Worm (Caenorhabditis elegans) whole organism, young adult: Measurements from ENCODE around the gene lin-31.

Experiments
- B0336.3 ChIP-seq: fragments of 200-800 bp; sonication (Bioruptor generic); IDR thresholded peaks from 2 replicates; pipeline ENCODE4 v1.3.6; 2022; ENCODE audit warnings: missing genetic modification characterization, missing compliant biosample characterization
- F22D6.2 ChIP-seq: sonication (generic microtip); optimal IDR thresholded peaks from 2 replicates; lab custom pipeline; 2016; ENCODE audit warnings: mild to moderate bottlenecking, missing genetic modification characterization, missing compliant biosample characterization
- F39B2.1 ChIP-seq: fragments of 200-800 bp; sonication (Bioruptor generic); IDR thresholded peaks from 2 replicates; pipeline ENCODE4 v1.3.6; 2022; ENCODE audit warnings: missing genetic modification reagents, missing genetic modification characterization, missing compliant biosample characterization
- F49E8.2 ChIP-seq: sonication (generic microtip); optimal IDR thresholded peaks from 3 replicates; lab custom pipeline; 2017; ENCODE audit warnings: missing genetic modification characterization, mild to moderate bottlenecking, missing compliant biosample characterization, antibody characterized with exemption, moderate library complexity; ENCODE audit not compliant: insufficient read depth
- F52B5.7 ChIP-seq: sonication (generic microtip); optimal IDR thresholded peaks from 2 replicates; lab custom pipeline; 2016; ENCODE audit warnings: mild to moderate bottlenecking, missing genetic modification characterization, missing compliant biosample characterization
- F55B11.4 ChIP-seq: sonication (generic microtip); optimal IDR thresholded peaks from 2 replicates; lab custom pipeline; 2016; ENCODE audit warnings: missing compliant biosample characterization, missing genetic modification characterization, borderline replicate concordance; ENCODE audit not compliant: insufficient read depth
- F57A8.1 ChIP-seq: fragments of 200-800 bp; sonication (Bioruptor generic); optimal IDR thresholded peaks from 2 replicates; lab custom pipeline; 2018; ENCODE audit warnings: mild to moderate bottlenecking, missing genetic modification characterization, moderate library complexity, missing compliant biosample characterization
- K11D2.4 ChIP-seq: fragments of 200-800 bp; sonication (Bioruptor generic); IDR thresholded peaks from 2 replicates; pipeline ENCODE4 v1.3.6; 2022; ENCODE audit warnings: missing genetic modification reagents, missing genetic modification characterization, missing compliant biosample characterization
- T26A5.8 ChIP-seq: sonication (generic microtip); optimal IDR thresholded peaks from 2 replicates; lab custom pipeline; 2016; ENCODE audit warnings: missing genetic modification characterization, missing compliant biosample characterization
- Y53F4B.3 ChIP-seq: fragments of 200-800 bp; sonication (Bioruptor generic); IDR thresholded peaks from 2 replicates; pipeline ENCODE4 v1.3.6; 2022; ENCODE audit warnings: missing genetic modification reagents, missing genetic modification characterization, missing compliant biosample characterization
- Y67H2A.10 ChIP-seq: fragments of 200-800 bp; sonication (Bioruptor generic); conservative IDR thresholded peaks from 2 replicates; pipeline ENCODE4 v1.3.6; 2022; ENCODE audit warnings: missing genetic modification reagents, missing genetic modification characterization, missing compliant biosample characterization
- Y95B8A.8 ChIP-seq: fragments of 200-800 bp; sonication (Bioruptor generic); IDR thresholded peaks from 2 replicates; pipeline ENCODE4 v1.3.6; 2022; ENCODE audit warnings: missing genetic modification reagents, missing genetic modification characterization, missing compliant biosample characterization
- ZK185.1 ChIP-seq: sonication (generic microtip); optimal IDR thresholded peaks from 2 replicates; lab custom pipeline; 2016; ENCODE audit warnings: mild to moderate bottlenecking, missing genetic modification characterization, missing compliant biosample characterization; ENCODE audit not compliant: poor library complexity, severe bottlenecking
- akir-1 ChIP-seq: fragments of 200-800 bp; sonication (Bioruptor generic); optimal IDR thresholded peaks from 2 replicates; lab custom pipeline; 2018; ENCODE audit warnings: mild to moderate bottlenecking, missing genetic modification characterization, moderate library complexity, missing compliant biosample characterization
- attf-5 ChIP-seq: fragments of 200-800 bp; sonication (Bioruptor generic); optimal IDR thresholded peaks from 2 replicates; lab custom pipeline; 2018; ENCODE audit warnings: mild to moderate bottlenecking, missing genetic modification characterization, missing compliant biosample characterization
- bed-1 ChIP-seq: fragments of 200-800 bp; sonication (Bioruptor generic); IDR thresholded peaks from 2 replicates; pipeline ENCODE4 v1.3.6; 2022; ENCODE audit warnings: missing genetic modification reagents, missing genetic modification characterization, missing compliant biosample characterization
- ceh-100 ChIP-seq: fragments of 200-800 bp; sonication (Bioruptor generic); IDR thresholded peaks from 2 replicates; pipeline ENCODE4 v1.3.6; 2022; ENCODE audit warnings: missing genetic modification reagents, missing genetic modification characterization, missing compliant biosample characterization
- ceh-27 ChIP-seq: fragments of 200-800 bp; sonication (Bioruptor generic); optimal IDR thresholded peaks from 2 replicates; lab custom pipeline; 2018; ENCODE audit warnings: mild to moderate bottlenecking, missing genetic modification characterization, moderate library complexity, missing compliant biosample characterization
- die-1 ChIP-seq: sonication (generic microtip); optimal IDR thresholded peaks from 2 replicates; lab custom pipeline; 2016; ENCODE audit warnings: missing genotype, mild to moderate bottlenecking, missing genetic modification characterization, missing compliant biosample characterization
- dpl-1 ChIP-seq: fragments of 150-350 bp; optimal IDR thresholded peaks from 2 replicates; lab custom pipeline; 2014; ENCODE audit warnings: missing biosample characterization, missing genetic modification reagents, missing genetic modification characterization
- egrh-3 ChIP-seq: fragments of 200-800 bp; sonication (Bioruptor generic); IDR thresholded peaks from 2 replicates; pipeline ENCODE4 v1.3.6; 2022; ENCODE audit warnings: missing genetic modification reagents, missing genetic modification characterization, missing compliant biosample characterization
- hmg-20 ChIP-seq: fragments of 200-800 bp; sonication (Bioruptor generic); IDR thresholded peaks from 2 replicates; pipeline ENCODE4 v1.3.6; 2022; ENCODE audit warnings: missing genetic modification reagents, missing genetic modification characterization, missing compliant biosample characterization
- lag-1 ChIP-seq: fragments of 200-800 bp; sonication (Bioruptor generic); IDR thresholded peaks from 2 replicates; pipeline ENCODE4 v1.3.6; 2022; ENCODE audit warnings: missing genetic modification reagents, missing genetic modification characterization, missing compliant biosample characterization
- let-526 ChIP-seq: fragments of 200-800 bp; sonication (Bioruptor generic); IDR thresholded peaks from 2 replicates; pipeline ENCODE4 v1.3.6; 2022; ENCODE audit warnings: missing genetic modification reagents, missing genetic modification characterization, missing compliant biosample characterization
- lin-26 ChIP-seq: fragments of 200-800 bp; sonication (Bioruptor generic); IDR thresholded peaks from 2 replicates; pipeline ENCODE4 v1.3.6; 2022; ENCODE audit warnings: missing genetic modification reagents, missing genetic modification characterization, missing compliant biosample characterization
- lin-35 ChIP-seq, 3 experiments: fragments of 150-350 bp in 2 of 3; sonication (generic microtip) in 1 of 3; optimal IDR thresholded peaks; 2 replicates each; lab custom pipeline; 2014 to 2018; ENCODE audit warnings: missing biosample characterization in 3 of 3, missing genetic modification characterization in 3 of 3, missing genetic modification reagents in 3 of 3
- lin-40 ChIP-seq: sonication (generic microtip); optimal IDR thresholded peaks from 2 replicates; lab custom pipeline; 2016; ENCODE audit warnings: missing genetic modification characterization, mild to moderate bottlenecking, missing compliant biosample characterization, missing genotype, missing genetic modification reagents
- lir-1 ChIP-seq: fragments of 200-800 bp; sonication (Bioruptor generic); conservative IDR thresholded peaks from 2 replicates; pipeline ENCODE4 v1.3.6; 2022; ENCODE audit warnings: missing genetic modification reagents, missing genetic modification characterization, missing compliant biosample characterization
- lsl-1 ChIP-seq: fragments of 200-800 bp; sonication (Bioruptor generic); optimal IDR thresholded peaks from 2 replicates; lab custom pipeline; 2018; ENCODE audit warnings: mild to moderate bottlenecking, missing genetic modification characterization, moderate library complexity, missing compliant biosample characterization
- madf-3 ChIP-seq: fragments of 200-800 bp; sonication (Bioruptor generic); IDR thresholded peaks from 2 replicates; pipeline ENCODE4 v1.3.6; 2022; ENCODE audit warnings: missing genetic modification reagents, missing genetic modification characterization, missing compliant biosample characterization
- mcd-1 ChIP-seq: fragments of 200-800 bp; sonication (Bioruptor generic); IDR thresholded peaks from 2 replicates; pipeline ENCODE4 v1.3.6; 2022; ENCODE audit warnings: missing genetic modification reagents, missing genetic modification characterization, missing compliant biosample characterization
- nfyb-1 ChIP-seq: fragments of 200-800 bp; sonication (Bioruptor generic); IDR thresholded peaks from 2 replicates; pipeline ENCODE4 v1.3.6; 2022; ENCODE audit warnings: missing genetic modification reagents, missing genetic modification characterization, missing compliant biosample characterization
- nhr-120 ChIP-seq: fragments of 200-800 bp; sonication (Bioruptor generic); IDR thresholded peaks from 2 replicates; pipeline ENCODE4 v1.3.6; 2022; ENCODE audit warnings: missing genetic modification characterization, missing compliant biosample characterization
- nhr-27 ChIP-seq: fragments of 200-800 bp; sonication (Bioruptor generic); optimal IDR thresholded peaks from 2 replicates; lab custom pipeline; 2018; ENCODE audit warnings: mild to moderate bottlenecking, missing genetic modification characterization, moderate library complexity, missing compliant biosample characterization
- rpc-1 ChIP-seq, 2 experiments: fragments of 150-350 bp in 1 of 2; sonication (generic microtip) in 1 of 2; optimal IDR thresholded peaks; 2 replicates each; lab custom pipeline; 2014 to 2018; ENCODE audit warnings: missing biosample characterization in 1 of 2, missing genetic modification characterization in 1 of 2, missing genetic modification reagents in 1 of 2, missing genotype in 1 of 2
- sea-2 ChIP-seq: fragments of 200-800 bp; sonication (Bioruptor generic); IDR thresholded peaks from 2 replicates; pipeline ENCODE4 v1.3.6; 2022; ENCODE audit warnings: missing genetic modification characterization, missing compliant biosample characterization
- snpc-1.1 ChIP-seq: sonication (generic microtip); optimal IDR thresholded peaks from 2 replicates; lab custom pipeline; 2017; ENCODE audit warnings: missing genetic modification characterization, mild to moderate bottlenecking, missing compliant biosample characterization, antibody characterized with exemption, moderate library complexity, missing genotype, missing genetic modification reagents; ENCODE audit not compliant: insufficient read depth
- somi-1 ChIP-seq: fragments of 200-800 bp; sonication (Bioruptor generic); optimal IDR thresholded peaks from 2 replicates; lab custom pipeline; 2018; ENCODE audit warnings: mild to moderate bottlenecking, missing genetic modification characterization, missing compliant biosample characterization
- sptf-2 ChIP-seq: fragments of 200-800 bp; sonication (Bioruptor generic); optimal IDR thresholded peaks from 2 replicates; lab custom pipeline; 2018; ENCODE audit warnings: mild to moderate bottlenecking, missing genetic modification characterization, missing compliant biosample characterization
- unc-130 ChIP-seq: sonication (generic microtip); optimal IDR thresholded peaks from 2 replicates; lab custom pipeline; 2016; ENCODE audit warnings: missing genetic modification reagents, missing genetic modification characterization, missing compliant biosample characterization
- xnd-1 ChIP-seq: sonication (generic microtip); optimal IDR thresholded peaks from 2 replicates; lab custom pipeline; 2016; ENCODE audit warnings: missing genotype, missing genetic modification reagents, missing genetic modification characterization, missing compliant biosample characterization
- ztf-22 ChIP-seq: fragments of 200-800 bp; sonication (Bioruptor generic); optimal IDR thresholded peaks from 2 replicates; lab custom pipeline; 2018; ENCODE audit warnings: mild to moderate bottlenecking, missing genetic modification characterization, moderate library complexity, missing compliant biosample characterization
- ztf-26 ChIP-seq: sonication (generic microtip); optimal IDR thresholded peaks from 2 replicates; lab custom pipeline; 2017; ENCODE audit warnings: missing genetic modification characterization, missing compliant biosample characterization
- ztf-3 ChIP-seq: fragments of 200-800 bp; sonication (Bioruptor generic); optimal IDR thresholded peaks from 2 replicates; lab custom pipeline; 2018; ENCODE audit warnings: mild to moderate bottlenecking, missing genetic modification characterization, missing compliant biosample characterization

Gene lin-31

ce11 chrII:3960276-3960675 is 22.1 kb upstream of the lin-31 start:
- no peak for TF ChIP-seq nhr-27 (tag; lab: Kevin White, UChicago)
- TF ChIP-seq nhr-120 (GFP tag; lab: Robert Waterston, UW): no peak
- peak; percentile 18 for TF ChIP-seq ceh-27 (GFP tag; lab: Kevin White, UChicago)
- no peak for TF ChIP-seq die-1 (tag; lab: Kevin White, UChicago)
- TF ChIP-seq lin-40 (tag; lab: Kevin White, UChicago): no peak
- TF ChIP-seq xnd-1 (tag; lab: Kevin White, UChicago): no peak
- TF ChIP-seq lag-1 (GFP tag; lab: Robert Waterston, UW): no peak
- no peak for TF ChIP-seq Y95B8A.8 (GFP tag; lab: Robert Waterston, UW)
- TF ChIP-seq F49E8.2: no peak
- no peak for TF ChIP-seq B0336.3 (GFP tag; lab: Robert Waterston, UW)
- no peak for TF ChIP-seq lir-1
- TF ChIP-seq let-526 (GFP tag; lab: Robert Waterston, UW): no peak
- no peak for TF ChIP-seq egrh-3 (GFP tag; lab: Robert Waterston, UW)
- TF ChIP-seq F52B5.7 (tag; lab: Kevin White, UChicago): no peak
- no peak for TF ChIP-seq bed-1 (GFP tag; lab: Robert Waterston, UW)
- peak in 1 of 3 experiments; percentile 7 for TF ChIP-seq lin-35 (GFP tag; optimal IDR thresholded peaks at IDR 0.05; lab: Kevin White, UChicago)
- no peak for TF ChIP-seq attf-5 (GFP tag; lab: Kevin White, UChicago)
- TF ChIP-seq, all 124 proteins: peak for 2

ce11 chrII:3961256-3961655 is 21.1 kb upstream of the lin-31 start:
- TF ChIP-seq mcd-1 (no peak), ceh-100 (no peak), somi-1 (GFP tag; lab: Kevin White, UChicago) (no peak), dpl-1 (GFP tag; lab: Kevin White, UChicago) (no peak)

- TF ChIP-seq lin-26 (GFP tag; lab: Robert Waterston, UW) (0 out of 2 replicates have a peak, but pooled peaks have one; percentile 32), madf-3 (GFP tag; lab: Robert Waterston, UW) (no peak), K11D2.4 (GFP tag; lab: Robert Waterston, UW) (no peak), Y53F4B.3 (no peak), sea-2 (GFP tag; lab: Robert Waterston, UW) (peak; percentile 11; the same call in 1 of the 2 replicates), ztf-26 (tag; lab: Kevin White, UChicago) (no peak), F52B5.7 (tag; lab: Kevin White, UChicago) (peak; percentile 38), ztf-22 (GFP tag; lab: Kevin White, UChicago) (no peak), F39B2.1 (GFP tag; lab: Robert Waterston, UW) (no peak), nhr-120 (GFP tag; lab: Robert Waterston, UW) (no peak), nfyb-1 (GFP tag; lab: Robert Waterston, UW) (0 out of 2 replicates have a peak, but pooled peaks have one; percentile 23), akir-1 (GFP tag; lab: Kevin White, UChicago) (no peak), T26A5.8 (tag; lab: Kevin White, UChicago) (no peak), Y67H2A.10 (GFP tag; lab: Robert Waterston, UW) (no peak), hmg-20 (GFP tag; lab: Robert Waterston, UW) (no peak), F22D6.2 (tag; lab: Kevin White, UChicago) (no peak), unc-130 (GFP tag; lab: Kevin White, UChicago) (no peak), lsl-1 (GFP tag; lab: Kevin White, UChicago) (no peak), sptf-2 (GFP tag; lab: Kevin White, UChicago) (peak; percentile 25), ZK185.1 (tag; lab: Kevin White, UChicago) (no peak), rpc-1 (optimal IDR thresholded peaks at IDR 0.05; lab: Kevin White, UChicago) (no peak), rpc-1 (tag; optimal IDR thresholded peaks at IDR 0.05; lab: Kevin White, UChicago) (no peak), ceh-100 (no peak), mcd-1 (0 out of 2 replicates have a peak, but pooled peaks have one; percentile 33), F57A8.1 (GFP tag; lab: Kevin White, UChicago) (no peak), ztf-3 (GFP tag; lab: Kevin White, UChicago) (no peak), Y95B8A.8 (GFP tag; lab: Robert Waterston, UW) (no peak), snpc-1.1 (no peak), F55B11.4 (no peak)
Measured at ce11 chrII:3964302-3964885, 18.0 kb upstream of the lin-31 start.
